Worm (Caenorhabditis elegans) whole organism, L4/young adult: ENCODE results near the gene srw-61.

Experiments
- W03F9.2 ChIP-seq: fragments of 150-350 bp; optimal IDR thresholded peaks from 2 replicates; lab custom pipeline; 2014; ENCODE audit warnings: missing biosample characterization, missing genetic modification characterization
- dao-5 ChIP-seq: sonication (generic microtip); optimal IDR thresholded peaks from 2 replicates; lab custom pipeline; 2016; ENCODE audit warnings: missing genotype, missing genetic modification characterization, moderate library complexity, missing compliant biosample characterization
- him-1 ChIP-seq: sonication (generic microtip); optimal IDR thresholded peaks from 2 replicates; lab custom pipeline; 2016; ENCODE audit warnings: missing genotype, missing genetic modification reagents, missing genetic modification characterization, missing compliant biosample characterization

ce11 chrIV:16257330-16257729 lies 18.9 kb upstream of the srw-61 start, which contains the start of gene hlh-31:
- TF ChIP-seq him-1 (no peak), W03F9.2 (no peak), dao-5 (tag; lab: Kevin White, UChicago) (no peak)
